Fruit fly (Drosophila melanogaster) whole organism, prepupa: ENCODE measurements around the gene dlt.

Source experiments
- Blimp-1 ChIP-seq: fragments of 200-800 bp; sonication (Bioruptor generic); optimal IDR thresholded peaks from 3 replicates; lab custom pipeline; 2017; ENCODE audit warnings: missing biosample characterization, missing genetic modification characterization, mild to moderate bottlenecking, moderate library complexity, missing genetic modification reagents
- CG10631 ChIP-seq: fragments of 200-800 bp; sonication (Bioruptor generic); optimal IDR thresholded peaks from 2 replicates; lab custom pipeline; 2016; ENCODE audit warnings: missing biosample characterization, missing genetic modification characterization
- CG10669 ChIP-seq: fragments of 200-800 bp; sonication (Bioruptor generic); optimal IDR thresholded peaks from 3 replicates; lab custom pipeline; 2018; ENCODE audit warnings: missing biosample characterization, mild to moderate bottlenecking, missing genetic modification characterization, moderate library complexity
- CG11294 ChIP-seq: fragments of 200-800 bp; sonication (Bioruptor generic); IDR thresholded peaks from 2 replicates; pipeline ENCODE4 v1.3.6; 2022; ENCODE audit warnings: missing biosample characterization, missing genetic modification characterization
- CG11902 ChIP-seq: fragments of 200-800 bp; sonication (Bioruptor generic); optimal IDR thresholded peaks from 3 replicates; lab custom pipeline; 2016; ENCODE audit warnings: missing biosample characterization, missing genetic modification characterization
- CG15336 ChIP-seq: fragments of 200-800 bp; sonication (Bioruptor generic); IDR thresholded peaks from 2 replicates; pipeline ENCODE4 v1.3.6; 2022; ENCODE audit warnings: missing biosample characterization, missing genetic modification characterization
- CG1621 ChIP-seq: fragments of 200-800 bp; sonication (Bioruptor generic); optimal IDR thresholded peaks from 3 replicates; lab custom pipeline; 2018; ENCODE audit warnings: missing biosample characterization, mild to moderate bottlenecking, missing genetic modification characterization
- CG16779 ChIP-seq: fragments of 200-800 bp; sonication (Bioruptor generic); optimal IDR thresholded peaks from 3 replicates; lab custom pipeline; 2017; ENCODE audit warnings: missing biosample characterization, mild to moderate bottlenecking, missing genetic modification characterization
- CG31627 ChIP-seq: fragments of 200-800 bp; sonication (Bioruptor generic); optimal IDR thresholded peaks from 3 replicates; lab custom pipeline; 2016; ENCODE audit warnings: missing biosample characterization, missing genetic modification characterization
- CG32006 ChIP-seq: fragments of 200-800 bp; sonication (Bioruptor generic); optimal IDR thresholded peaks from 3 replicates; lab custom pipeline; 2017; ENCODE audit warnings: missing biosample characterization, mild to moderate bottlenecking, missing genetic modification characterization
- CG34406 ChIP-seq: fragments of 200-800 bp; sonication (Bioruptor generic); optimal IDR thresholded peaks from 3 replicates; lab custom pipeline; 2016; ENCODE audit warnings: missing biosample characterization, missing genetic modification characterization
- CG3919 ChIP-seq: fragments of 200-800 bp; sonication (Bioruptor generic); optimal IDR thresholded peaks from 3 replicates; lab custom pipeline; 2016; ENCODE audit warnings: missing biosample characterization, missing genetic modification characterization
- CG6163 ChIP-seq: fragments of 200-800 bp; sonication (Bioruptor generic); IDR thresholded peaks from 3 replicates; pipeline ENCODE4 v1.3.6; 2022; ENCODE audit warnings: missing biosample characterization, missing genetic modification characterization
- CG6808 ChIP-seq: fragments of 200-800 bp; sonication (Bioruptor generic); optimal IDR thresholded peaks from 3 replicates; lab custom pipeline; 2017; ENCODE audit warnings: missing biosample characterization, missing genetic modification characterization, mild to moderate bottlenecking, moderate library complexity, missing genetic modification reagents
- CG6854 ChIP-seq: fragments of 200-800 bp; sonication (Bioruptor generic); optimal IDR thresholded peaks from 2 replicates; lab custom pipeline; 2017; ENCODE audit warnings: missing biosample characterization, mild to moderate bottlenecking, missing genetic modification characterization
- CG8119 ChIP-seq: fragments of 200-800 bp; sonication (Bioruptor generic); IDR thresholded peaks from 3 replicates; pipeline ENCODE4 v1.3.6; 2022; ENCODE audit warnings: missing biosample characterization, missing genetic modification characterization
- CG9139 ChIP-seq: fragments of 200-800 bp; sonication (Bioruptor generic); optimal IDR thresholded peaks from 3 replicates; lab custom pipeline; 2017; ENCODE audit warnings: missing biosample characterization, mild to moderate bottlenecking, missing genetic modification characterization
- Eip78C ChIP-seq: fragments of 200-800 bp; sonication (Bioruptor generic); peaks from one replicate; lab custom pipeline; 2016; ENCODE audit warnings: missing biosample characterization, missing genetic modification characterization
- Eip93F ChIP-seq: fragments of 200-800 bp; sonication (Bioruptor generic); optimal IDR thresholded peaks from 2 replicates; lab custom pipeline; 2016; ENCODE audit warnings: missing biosample characterization, mild to moderate bottlenecking, missing genetic modification characterization
- Gug ChIP-seq: fragments of 200-800 bp; sonication (Bioruptor generic); IDR thresholded peaks from 2 replicates; pipeline ENCODE4 v1.3.6; 2022; ENCODE audit warnings: missing biosample characterization, missing genetic modification characterization
- Lpt ChIP-seq: fragments of 200-800 bp; sonication (Bioruptor generic); optimal IDR thresholded peaks from 3 replicates; lab custom pipeline; 2016; ENCODE audit warnings: missing biosample characterization, missing genetic modification characterization
- Met ChIP-seq: fragments of 200-800 bp; sonication (Bioruptor generic); optimal IDR thresholded peaks from 3 replicates; lab custom pipeline; 2016; ENCODE audit warnings: missing biosample characterization, missing genetic modification characterization
- OdsH ChIP-seq: fragments of 200-800 bp; sonication (Bioruptor generic); optimal IDR thresholded peaks from 3 replicates; lab custom pipeline; 2016; ENCODE audit warnings: missing biosample characterization, missing genetic modification characterization
- Sox102F ChIP-seq: fragments of 200-800 bp; sonication (Bioruptor generic); optimal IDR thresholded peaks from 2 replicates; lab custom pipeline; 2016; ENCODE audit warnings: missing biosample characterization, mild to moderate bottlenecking, missing genetic modification characterization
- Sox14 ChIP-seq: fragments of 200-800 bp; sonication (Bioruptor generic); optimal IDR thresholded peaks from 3 replicates; lab custom pipeline; 2016; ENCODE audit warnings: missing biosample characterization, missing genetic modification characterization
- achi ChIP-seq: fragments of 200-800 bp; sonication (Bioruptor generic); optimal IDR thresholded peaks from 3 replicates; lab custom pipeline; 2016; ENCODE audit warnings: missing biosample characterization, missing genetic modification characterization
- cyc ChIP-seq: fragments of 200-800 bp; sonication (Bioruptor generic); optimal IDR thresholded peaks from 3 replicates; lab custom pipeline; 2016; ENCODE audit warnings: missing biosample characterization, missing genetic modification characterization
- dsx ChIP-seq: fragments of 200-800 bp; optimal IDR thresholded peaks from 3 replicates; lab custom pipeline; 2019; ENCODE audit warnings: missing biosample characterization, mild to moderate bottlenecking, missing genetic modification characterization, moderate library complexity; ENCODE audit not compliant: poor library complexity, severe bottlenecking
- eg ChIP-seq: fragments of 200-800 bp; sonication (Bioruptor generic); IDR thresholded peaks from 3 replicates; pipeline ENCODE4 v1.3.6; 2022; ENCODE audit warnings: missing biosample characterization, missing genetic modification characterization
- esn ChIP-seq: fragments of 200-800 bp; sonication (Bioruptor generic); optimal IDR thresholded peaks from 2 replicates; lab custom pipeline; 2016; ENCODE audit warnings: missing biosample characterization, mild to moderate bottlenecking, missing genetic modification characterization, moderate library complexity
- net ChIP-seq: fragments of 200-800 bp; sonication (Bioruptor generic); optimal IDR thresholded peaks from 3 replicates; lab custom pipeline; 2016; ENCODE audit warnings: missing biosample characterization, missing genetic modification characterization
- pdm3 ChIP-seq: fragments of 200-800 bp; sonication (Bioruptor generic); optimal IDR thresholded peaks from 3 replicates; lab custom pipeline; 2016; ENCODE audit warnings: missing biosample characterization, missing genetic modification characterization
- spab ChIP-seq: fragments of 200-800 bp; sonication (Bioruptor generic); optimal IDR thresholded peaks from 2 replicates; lab custom pipeline; 2017; ENCODE audit warnings: missing biosample characterization, mild to moderate bottlenecking, missing genetic modification characterization, missing genetic modification reagents
- ss ChIP-seq, 2 experiments: fragments of 200-800 bp; sonication (Bioruptor generic); optimal IDR thresholded peaks; 2 replicates in 1 of 2; 3 replicates in 1 of 2; lab custom pipeline; 2017 to 2018; ENCODE audit warnings: mild to moderate bottlenecking in 2 of 2, missing biosample characterization in 2 of 2, missing genetic modification characterization in 2 of 2, moderate library complexity in 1 of 2
- svp ChIP-seq: fragments of 200-800 bp; sonication (Bioruptor generic); peaks from one replicate; lab custom pipeline; 2016; ENCODE audit warnings: missing biosample characterization, missing genetic modification characterization
- topi ChIP-seq: fragments of 200-800 bp; sonication (Bioruptor generic); optimal IDR thresholded peaks from 3 replicates; lab custom pipeline; 2016; ENCODE audit warnings: missing biosample characterization, missing genetic modification characterization

Gene dlt

DNA sequence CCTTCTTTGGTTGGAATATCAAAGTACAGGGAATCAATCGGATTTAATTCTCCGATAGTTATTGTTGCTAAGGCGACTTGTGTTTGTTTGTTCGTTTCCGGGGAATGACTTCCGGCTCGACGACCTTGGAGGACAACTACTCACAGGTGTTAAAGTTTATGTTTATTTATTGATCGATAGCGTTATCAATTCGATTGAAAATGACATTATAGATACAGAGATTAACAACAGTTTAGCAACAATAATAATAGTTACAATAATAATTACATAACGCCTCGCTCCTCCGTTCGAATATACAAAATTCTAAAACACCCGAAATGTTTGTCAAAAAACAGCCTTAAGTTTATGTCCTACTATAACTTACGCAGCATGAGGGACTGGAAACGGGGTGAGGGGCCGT is 23.5 kb downstream of the dlt start, which contains the start of gene Dhc62B:
Gene Dhc62B (minus strand): TSS at position 101 of the 400 bp plus-strand sequence.
- no peak for TF ChIP-seq esn
- peak; percentile 9 for TF ChIP-seq svp (GFP tag; lab: Kevin White, UChicago)

DNA sequence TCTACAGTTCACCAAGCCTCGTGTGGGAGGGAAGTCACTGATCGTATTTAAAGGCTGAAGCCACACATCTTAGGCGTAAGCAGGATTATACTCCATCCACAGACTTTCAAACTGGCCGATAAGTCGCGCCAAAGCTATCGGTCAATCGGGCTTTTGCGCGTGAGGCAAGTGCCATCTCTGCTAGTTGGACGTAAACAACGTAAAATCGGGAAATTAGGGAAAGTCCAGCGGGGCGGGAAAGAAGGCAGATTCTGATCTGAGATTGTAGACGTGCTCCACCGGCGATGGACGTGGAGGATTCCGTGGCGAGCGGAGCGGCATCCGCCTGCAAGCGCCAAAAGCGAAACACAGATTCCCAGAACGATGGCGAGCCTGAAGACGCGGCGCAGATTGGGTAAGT is 39.0 kb downstream of the dlt start, which contains the start of gene CG8001:
Gene CG8001 (plus strand): TSS at position 17 of the 400 bp plus-strand sequence.
- TF ChIP-seq CG1621 (tag; lab: Kevin White, UChicago) (peak; percentile 68), Sox14 (GFP tag; lab: Kevin White, UChicago) (no peak)

dm6 chr3L:1755458-1755984 is 39.6 kb downstream of the dlt start, which contains the start of gene Cht2:
Gene Cht2, minus strand, starts transcription at chr3L:1755934.
- no peak for TF ChIP-seq CG11902 (GFP tag; lab: Kevin White, UChicago)
- TF ChIP-seq spab, result no peak
- TF ChIP-seq CG16779 (tag; lab: Kevin White, UChicago), result no peak
- TF ChIP-seq CG6854 (GFP tag; lab: Kevin White, UChicago), result peak; percentile 50
- peak; percentile 63 for TF ChIP-seq dsx (GFP tag; lab: Kevin White, UChicago)
- no peak for TF ChIP-seq CG10631
- peak; percentile 54; the same call in 1 of the 2 replicates for TF ChIP-seq CG15336 (GFP tag; lab: Robert Waterston, UW)
- peak; percentile 42 to 61 for TF ChIP-seq ss (GFP tag; optimal IDR thresholded peaks at IDR 0.05; lab: Kevin White, UChicago)
- no peak for TF ChIP-seq CG3919
- peak; percentile 67; the same call in 1 of the 3 replicates for TF ChIP-seq eg
- peak; percentile 1 for TF ChIP-seq Eip93F (GFP tag; lab: Kevin White, UChicago)
- TF ChIP-seq Sox102F (GFP tag; lab: Kevin White, UChicago), result peak; percentile 32
- TF ChIP-seq CG6808 (GFP tag; lab: Kevin White, UChicago), result peak; percentile 25
- peak; percentile 69 for TF ChIP-seq Lpt (GFP tag; lab: Kevin White, UChicago)
- TF ChIP-seq pdm3 (GFP tag; lab: Kevin White, UChicago), result no peak
- no peak for TF ChIP-seq achi (GFP tag; lab: Kevin White, UChicago)
- TF ChIP-seq Sox14 (GFP tag; lab: Kevin White, UChicago), result no peak
- no peak for TF ChIP-seq Met
- TF ChIP-seq CG32006, result no peak
- TF ChIP-seq CG10669 (GFP tag; lab: Kevin White, UChicago), result no peak
- no peak for TF ChIP-seq CG31627 (GFP tag; lab: Kevin White, UChicago)
- no peak for TF ChIP-seq CG34406 (GFP tag; lab: Kevin White, UChicago)
- TF ChIP-seq CG8119 (GFP tag; lab: Robert Waterston, UW), result peak; percentile 53; the same call in 2 of the 3 replicates
- TF ChIP-seq CG1621 (tag; lab: Kevin White, UChicago), result peak; percentile 41
- peak; percentile 62 for TF ChIP-seq Eip78C (GFP tag; lab: Kevin White, UChicago)
- TF ChIP-seq topi (GFP tag; lab: Kevin White, UChicago), result no peak
- TF ChIP-seq CG6163, result peak; percentile 68
- no peak for TF ChIP-seq net (GFP tag; lab: Kevin White, UChicago)
- TF ChIP-seq Gug, result no peak
- TF ChIP-seq OdsH (GFP tag; lab: Kevin White, UChicago), result no peak
- TF ChIP-seq CG9139 (GFP tag; lab: Kevin White, UChicago), result peak; percentile 49
- no peak for TF ChIP-seq cyc

DNA sequence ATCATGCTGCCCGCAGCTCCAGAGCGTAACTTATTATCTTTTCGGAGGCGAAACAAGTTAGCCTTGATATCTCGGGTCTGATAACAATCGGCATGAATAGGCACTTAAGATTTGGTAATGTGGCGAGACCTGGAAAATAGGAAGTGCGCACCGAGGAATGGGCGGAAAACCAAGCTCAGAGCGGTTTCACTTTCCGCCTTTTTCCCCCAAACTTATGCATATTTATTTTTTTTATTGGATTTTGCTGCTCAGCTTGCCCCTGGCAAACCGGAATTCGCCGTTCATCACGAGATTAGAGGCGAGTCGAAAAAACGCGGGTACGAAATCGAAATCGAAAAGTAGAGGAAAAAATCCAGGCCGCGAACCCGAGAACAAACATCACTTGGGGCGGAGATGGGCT is 40.2 kb downstream of the dlt start:
- no peak for TF ChIP-seq cyc
- no peak for TF ChIP-seq CG10669 (GFP tag; lab: Kevin White, UChicago)
- TF ChIP-seq CG11294 (GFP tag; lab: Robert Waterston, UW), result no peak
- TF ChIP-seq OdsH (GFP tag; lab: Kevin White, UChicago), result no peak
- TF ChIP-seq Blimp-1 (GFP tag; lab: Kevin White, UChicago), result peak; percentile 77
